ENCODE assay signal across 1 fruit fly cellular context in the genomic region with DNA sequence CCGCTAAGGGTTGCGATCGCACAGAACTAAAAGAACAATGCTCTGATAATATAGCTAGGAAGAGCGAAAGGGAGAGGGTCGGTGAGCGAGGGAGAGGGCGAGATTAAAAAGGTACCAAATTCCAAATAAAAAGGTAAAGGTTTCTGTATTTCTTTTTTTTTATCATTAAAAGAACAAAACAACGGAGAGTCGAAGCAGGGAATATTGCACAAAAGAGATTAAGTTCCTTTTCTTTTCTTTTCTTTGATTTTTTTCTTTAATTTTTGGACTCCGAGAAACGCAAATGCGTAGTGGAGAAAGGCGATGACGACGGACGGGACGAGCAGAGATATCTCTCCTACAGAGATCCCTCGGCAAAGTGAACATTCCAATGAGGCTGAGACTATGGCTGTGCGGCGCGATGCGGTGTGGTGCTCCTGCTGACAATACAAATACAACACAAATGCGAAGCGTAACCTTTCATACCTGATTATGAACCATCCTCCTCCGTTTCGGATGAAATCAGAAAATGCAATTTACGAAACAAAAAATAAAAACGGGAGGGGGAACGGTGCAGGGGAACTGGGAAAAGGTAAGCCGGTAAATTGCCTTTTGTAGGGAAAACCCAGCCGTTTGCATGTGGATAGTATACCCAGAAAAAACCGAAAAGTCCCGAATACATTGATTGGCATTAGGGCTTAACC.
TF ChIP-seq lines count a peak whose summit lies in the region.

No protein-coding gene starts in this region.

TF ChIP-seq in whole organism, embryonic, 481 proteins besides CTCF, POLR2A, EP300 and RAD21 (continued from another document):
- TF ChIP-seq Stat92E (GFP tag; optimal IDR thresholded peaks at IDR 0.05; lab: Kevin White, UChicago) (peak in 1 of 3 experiments; percentile 20), CG7987 (GFP tag; optimal IDR thresholded peaks at IDR 0.05; lab: Kevin White, UChicago) (no peak), ci (GFP tag; IDR thresholded peaks at IDR 0.05; lab: Robert Waterston, UW) (no peak), CG10209 (GFP tag; optimal IDR thresholded peaks at IDR 0.05; lab: Kevin White, UChicago) (no peak), CG9817 (tag; optimal IDR thresholded peaks at IDR 0.05; lab: Kevin White, UChicago) (no peak), zen (tag; optimal IDR thresholded peaks at IDR 0.05; lab: Kevin White, UChicago) (peak; percentile 79), cad (GFP tag; optimal IDR thresholded peaks at IDR 0.05; lab: Kevin White, UChicago) (peak; percentile 21), CG4424 (GFP tag; optimal IDR thresholded peaks at IDR 0.05; lab: Kevin White, UChicago) (no peak), CG1832 (GFP tag; optimal IDR thresholded peaks at IDR 0.05; lab: Kevin White, UChicago) (peak; percentile 18), inv (GFP tag; IDR thresholded peaks at IDR 0.05; lab: Robert Waterston, UW; ENCODE audit: partially characterized antibody) (no peak), CG43689 (GFP tag; IDR thresholded peaks at IDR 0.05; lab: Robert Waterston, UW) (no peak), C15 (GFP tag; IDR thresholded peaks at IDR 0.05; lab: Robert Waterston, UW) (no peak), CG1024 (GFP tag; IDR thresholded peaks at IDR 0.05; lab: Robert Waterston, UW) (no peak), CG12155 (GFP tag; optimal IDR thresholded peaks at IDR 0.05; lab: Kevin White, UChicago) (no peak), CG16813 (GFP tag; IDR thresholded peaks at IDR 0.05; lab: Robert Waterston, UW; ENCODE audit: partially characterized antibody) (no peak), CG34376 (GFP tag; optimal IDR thresholded peaks at IDR 0.05; lab: Kevin White, UChicago) (no peak), Dp (GFP tag; optimal IDR thresholded peaks at IDR 0.05; lab: Kevin White, UChicago) (no peak), Poxn (GFP tag; IDR thresholded peaks at IDR 0.05; lab: Robert Waterston, UW) (no peak), CG16863 (GFP tag; optimal IDR thresholded peaks at IDR 0.05; lab: Kevin White, UChicago) (no peak), gfzf (GFP tag; optimal IDR thresholded peaks at IDR 0.05; lab: Kevin White, UChicago) (no peak), disco-r (GFP tag; optimal IDR thresholded peaks at IDR 0.05; lab: Kevin White, UChicago) (no peak), CG15601 (tag; optimal IDR thresholded peaks at IDR 0.05; lab: Kevin White, UChicago) (no peak), CG2199 (GFP tag; IDR thresholded peaks at IDR 0.05; lab: Robert Waterston, UW) (peak; percentile 98), CG42726 (GFP tag; IDR thresholded peaks at IDR 0.05; lab: Robert Waterston, UW; ENCODE audit: partially characterized antibody) (no peak), odd (GFP tag; optimal IDR thresholded peaks at IDR 0.05; lab: Kevin White, UChicago) (no peak)
